Worm (Caenorhabditis elegans): ENCODE results near the gene acr-24.

Gene acr-24

DNA sequence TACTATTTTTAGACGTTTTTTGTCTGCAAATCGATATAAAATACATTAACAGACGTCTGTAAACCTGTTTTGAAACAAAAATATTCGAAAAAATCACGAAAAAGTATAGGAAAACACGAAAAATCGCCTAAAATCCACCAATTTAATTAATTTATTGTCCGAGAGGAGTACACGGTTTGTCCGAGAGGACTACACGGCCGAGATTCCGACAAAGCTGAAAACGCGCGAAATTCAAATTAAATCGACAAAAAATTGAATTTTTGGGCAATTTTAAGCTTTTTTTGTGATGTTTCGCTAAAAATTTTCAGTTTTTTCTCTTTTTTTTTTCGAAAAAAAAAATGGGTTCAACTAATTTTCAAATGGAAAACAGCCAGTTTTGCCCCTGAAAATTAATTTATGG, 29.1 kb downstream of the acr-24 start (continued):
- TF ChIP-seq snu-23 (GFP tag; optimal IDR thresholded peaks at IDR 0.05) (peak; percentile 72), pag-3 (tag; optimal IDR thresholded peaks at IDR 0.05; ENCODE audit: borderline replicate concordance, insufficient read depth) (no peak), irx-1 (tag; optimal IDR thresholded peaks at IDR 0.05) (peak; percentile 82), elt-2 (tag; optimal IDR thresholded peaks at IDR 0.05) (peak; percentile 59), nhr-237 (tag; optimal IDR thresholded peaks at IDR 0.05) (no peak), ces-1 (GFP tag; optimal IDR thresholded peaks at IDR 0.05) (no peak), lin-35 (GFP tag; optimal IDR thresholded peaks at IDR 0.05) (peak; percentile 84 to 94), zag-1 (tag; optimal IDR thresholded peaks at IDR 0.05) (no peak), F16B12.6 (tag; optimal IDR thresholded peaks at IDR 0.05) (peak; percentile 29), pax-3 (tag; optimal IDR thresholded peaks at IDR 0.05) (peak; percentile 65), mep-1 (tag; optimal IDR thresholded peaks at IDR 0.05) (peak; percentile 41), isw-1 (GFP tag; IDR thresholded peaks at IDR 0.05) (peak; percentile 46), snpc-4 (tag; optimal IDR thresholded peaks at IDR 0.05) (peak; percentile 17), egl-13 (tag; optimal IDR thresholded peaks at IDR 0.05) (peak; percentile 85), vab-15 (tag; optimal IDR thresholded peaks at IDR 0.05) (peak; percentile 19), alr-1 (tag; optimal IDR thresholded peaks at IDR 0.05; ENCODE audit: borderline replicate concordance) (no peak), efl-1 (optimal IDR thresholded peaks at IDR 0.05) (peak; percentile 94 to 95), efl-1 (GFP tag; optimal IDR thresholded peaks at IDR 0.05 in 1 of 2) (peak; percentile 92 to 99), fkh-8 (tag; optimal IDR thresholded peaks at IDR 0.05) (peak; percentile 7), rnt-1 (tag; optimal IDR thresholded peaks at IDR 0.05) (peak; percentile 93), lsy-2 (tag; optimal IDR thresholded peaks at IDR 0.05) (peak; percentile 67 to 68), lin-13 (GFP tag; optimal IDR thresholded peaks at IDR 0.05) (peak; percentile 48), mdl-1 (tag; optimal IDR thresholded peaks at IDR 0.05) (peak in 1 of 2 experiments; percentile 26), nhr-47 (tag; optimal IDR thresholded peaks at IDR 0.05) (peak; percentile 83), ceh-88 (GFP tag; IDR thresholded peaks at IDR 0.05) (peak; percentile 34; the same call in 1 of the 2 replicates), ama-1 (optimal IDR thresholded peaks at IDR 0.05) (no peak), fkh-4 (tag; optimal IDR thresholded peaks at IDR 0.05; ENCODE audit: borderline replicate concordance) (peak; percentile 86), zip-4 (GFP tag; optimal IDR thresholded peaks at IDR 0.05) (peak; percentile 16), C16A3.4 (tag; optimal IDR thresholded peaks at IDR 0.05) (peak; percentile 0), hlh-4 (tag; optimal IDR thresholded peaks at IDR 0.05) (no peak), efl-3 (GFP tag; optimal IDR thresholded peaks at IDR 0.05) (peak; percentile 40), C04F5.9 (tag; optimal IDR thresholded peaks at IDR 0.05) (peak; percentile 28), sup-37 (GFP tag; optimal IDR thresholded peaks at IDR 0.05) (peak; percentile 37), C34B4.2 (tag; optimal IDR thresholded peaks at IDR 0.05) (peak; percentile 21), sox-4 (tag; optimal IDR thresholded peaks at IDR 0.05) (peak; percentile 46), grh-1 (GFP tag; IDR thresholded peaks at IDR 0.05) (peak; percentile 56), skn-1 (tag; optimal IDR thresholded peaks at IDR 0.05) (no peak), aha-1 (tag; optimal IDR thresholded peaks at IDR 0.05) (no peak), lir-3 (tag; optimal IDR thresholded peaks at IDR 0.05; ENCODE audit: poor library complexity) (peak; percentile 91), lin-15B (tag; optimal IDR thresholded peaks at IDR 0.05) (no peak), jun-1 (tag; optimal IDR thresholded peaks at IDR 0.05) (no peak), ceh-82 (tag; optimal IDR thresholded peaks at IDR 0.05) (peak in 1 of 3 experiments; percentile 0), unc-62 (GFP tag; optimal IDR thresholded peaks at IDR 0.05) (no peak), lin-14 (GFP tag; optimal IDR thresholded peaks at IDR 0.05) (peak; percentile 54), lin-39 (tag; optimal IDR thresholded peaks at IDR 0.05) (peak; percentile 7), mab-9 (GFP tag; IDR thresholded peaks at IDR 0.05) (peak; percentile 65), ceh-63 (GFP tag; optimal IDR thresholded peaks at IDR 0.05) (no peak), unc-98 (GFP tag; IDR thresholded peaks at IDR 0.05) (peak; percentile 42; the same call in 1 of the 2 replicates), elt-3 (tag; optimal IDR thresholded peaks at IDR 0.05) (peak in 2 of 6 experiments; percentile 35 to 49), ztf-11 (tag; optimal IDR thresholded peaks at IDR 0.05) (peak in 1 of 2 experiments; percentile 81), fos-1 (tag; optimal IDR thresholded peaks at IDR 0.05) (no peak), nhr-19 (GFP tag; conservative IDR thresholded peaks at IDR 0.05) (peak; percentile 79)

Measured in whole organism, L1 larva.